Fruit fly (Drosophila melanogaster): ENCODE results near the gene alpha4GT1.

Gene alpha4GT1

DNA sequence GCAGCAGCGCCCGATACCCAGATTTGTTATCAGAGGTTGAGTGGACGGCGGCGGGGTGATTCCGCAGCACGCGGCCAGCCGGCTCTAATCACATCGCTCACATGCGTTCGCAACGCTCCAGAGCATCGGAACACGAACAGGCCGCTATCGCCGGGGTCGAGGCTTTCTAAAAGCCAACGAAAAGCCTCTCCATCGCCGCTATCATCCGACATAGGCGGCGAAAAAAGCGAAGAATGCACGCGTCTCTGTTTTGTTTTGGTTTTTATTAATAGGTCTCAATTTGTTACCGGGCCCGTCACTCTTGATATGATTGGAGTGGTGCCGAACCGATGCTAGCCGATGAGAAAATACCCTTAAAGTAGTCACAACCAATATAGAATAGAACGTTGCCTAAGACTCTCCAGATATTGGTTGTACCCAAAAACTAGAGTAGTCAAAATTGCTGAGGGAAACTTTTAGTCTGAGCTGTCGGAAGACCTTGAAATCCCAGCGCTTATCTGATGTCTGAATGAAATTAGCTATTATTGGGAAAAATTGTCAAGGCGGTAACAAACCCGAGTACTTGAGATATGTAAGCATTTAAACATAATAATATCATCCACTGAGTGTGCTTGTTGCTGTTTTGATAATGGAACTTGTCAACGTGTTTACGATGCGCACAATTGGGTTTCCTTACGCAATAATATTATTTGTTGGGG lies 19.1 kb upstream of the alpha4GT1 start, which contains the start of gene CG17261 (continued):
- TF ChIP-seq CG14860 (GFP tag; IDR thresholded peaks at IDR 0.05; ENCODE audit: partially characterized antibody) (no peak), Vsx1 (GFP tag; optimal IDR thresholded peaks at IDR 0.05) (peak; percentile 73), dm (GFP tag; optimal IDR thresholded peaks at IDR 0.05) (peak; percentile 21), CG10147 (GFP tag; optimal IDR thresholded peaks at IDR 0.05) (no peak), sim (GFP tag; IDR thresholded peaks at IDR 0.05) (no peak), Usf (GFP tag; optimal IDR thresholded peaks at IDR 0.05) (no peak), da (GFP tag; optimal IDR thresholded peaks at IDR 0.05) (no peak), trh (GFP tag; optimal IDR thresholded peaks at IDR 0.05) (no peak), CG14014 (GFP tag; IDR thresholded peaks at IDR 0.05) (no peak), sug (tag; optimal IDR thresholded peaks at IDR 0.05) (peak; percentile 93), CG6765 (GFP tag; optimal IDR thresholded peaks at IDR 0.05) (no peak), seq (GFP tag; IDR thresholded peaks at IDR 0.05) (peak; percentile 52; the same call in 1 of the 2 replicates), mld (GFP tag; IDR thresholded peaks at IDR 0.05; ENCODE audit: partially characterized antibody) (no peak), CG15011 (GFP tag; optimal IDR thresholded peaks at IDR 0.05) (no peak), hth (optimal IDR thresholded peaks at IDR 0.05) (no peak), kay (GFP tag; optimal IDR thresholded peaks at IDR 0.05) (peak; percentile 22), Fer2 (tag; optimal IDR thresholded peaks at IDR 0.05) (no peak), Bgb (GFP tag; IDR thresholded peaks at IDR 0.05; ENCODE audit: partially characterized antibody) (no peak), CG1603 (tag; optimal IDR thresholded peaks at IDR 0.05) (peak; percentile 51), az2 (GFP tag; optimal IDR thresholded peaks at IDR 0.05) (peak; percentile 33), PHDP (tag; optimal IDR thresholded peaks at IDR 0.05) (peak; percentile 31), Hsf (GFP tag; optimal IDR thresholded peaks at IDR 0.05) (peak; percentile 6), CG10979 (tag; optimal IDR thresholded peaks at IDR 0.05) (no peak), ems (GFP tag; optimal IDR thresholded peaks at IDR 0.05) (peak; percentile 23), ab (GFP tag; optimal IDR thresholded peaks at IDR 0.05) (no peak), chn (GFP tag; optimal IDR thresholded peaks at IDR 0.05) (no peak), CG3726 (GFP tag; IDR thresholded peaks at IDR 0.05) (no peak), row (GFP tag; IDR thresholded peaks at IDR 0.05) (peak; percentile 89), CG12104 (GFP tag; optimal IDR thresholded peaks at IDR 0.05) (no peak), CG17612 (GFP tag; IDR thresholded peaks at IDR 0.05) (no peak), CG10959 (GFP tag; IDR thresholded peaks at IDR 0.05) (no peak), jigr1 (GFP tag; IDR thresholded peaks at IDR 0.05) (no peak), CG17829 (tag; optimal IDR thresholded peaks at IDR 0.05) (no peak), CG6791 (GFP tag; IDR thresholded peaks at IDR 0.05; ENCODE audit: partially characterized antibody) (no peak), CG12219 (GFP tag; optimal IDR thresholded peaks at IDR 0.05) (no peak), gsb-n (tag; optimal IDR thresholded peaks at IDR 0.05) (no peak), CG16863 (GFP tag; optimal IDR thresholded peaks at IDR 0.05) (no peak), CG2678 (tag; optimal IDR thresholded peaks at IDR 0.05) (peak; percentile 56), chm (GFP tag; IDR thresholded peaks at IDR 0.05) (no peak), fd3F (GFP tag; optimal IDR thresholded peaks at IDR 0.05) (no peak), en (GFP tag; optimal IDR thresholded peaks at IDR 0.05) (peak; percentile 2), Nf-YC (tag; optimal IDR thresholded peaks at IDR 0.05) (no peak), peb (GFP tag; IDR thresholded peaks at IDR 0.05) (no peak), CG17359 (tag; optimal IDR thresholded peaks at IDR 0.05) (peak; percentile 30), CG10274 (GFP tag; optimal IDR thresholded peaks at IDR 0.05) (no peak), Rfx (GFP tag; IDR thresholded peaks at IDR 0.05) (peak; percentile 78), ato (GFP tag; IDR thresholded peaks at IDR 0.05; ENCODE audit: partially characterized antibody) (no peak), ci (GFP tag; IDR thresholded peaks at IDR 0.05) (no peak), sima (GFP tag; optimal IDR thresholded peaks at IDR 0.05) (no peak), Drgx (GFP tag; IDR thresholded peaks at IDR 0.05) (no peak), Dad (GFP tag; optimal IDR thresholded peaks at IDR 0.05) (no peak)

All from whole organism, embryonic.